Fruit fly (Drosophila melanogaster) whole organism, prepupa: ENCODE measurements around the gene CG13069.

ENCODE experiments used
- Blimp-1 ChIP-seq: fragments of 200-800 bp; sonication (Bioruptor generic); optimal IDR thresholded peaks from 3 replicates; lab custom pipeline; 2017; ENCODE audit warnings: missing biosample characterization, missing genetic modification characterization, mild to moderate bottlenecking, moderate library complexity, missing genetic modification reagents
- CG10631 ChIP-seq: fragments of 200-800 bp; sonication (Bioruptor generic); optimal IDR thresholded peaks from 2 replicates; lab custom pipeline; 2016; ENCODE audit warnings: missing biosample characterization, missing genetic modification characterization
- CG10669 ChIP-seq: fragments of 200-800 bp; sonication (Bioruptor generic); optimal IDR thresholded peaks from 3 replicates; lab custom pipeline; 2018; ENCODE audit warnings: missing biosample characterization, mild to moderate bottlenecking, missing genetic modification characterization, moderate library complexity
- CG11762 ChIP-seq: fragments of 200-800 bp; sonication (Bioruptor generic); optimal IDR thresholded peaks from 3 replicates; lab custom pipeline; 2016; ENCODE audit warnings: missing biosample characterization, missing genetic modification characterization; ENCODE audit not compliant: insufficient read depth
- CG11902 ChIP-seq: fragments of 200-800 bp; sonication (Bioruptor generic); optimal IDR thresholded peaks from 3 replicates; lab custom pipeline; 2016; ENCODE audit warnings: missing biosample characterization, missing genetic modification characterization
- CG1621 ChIP-seq: fragments of 200-800 bp; sonication (Bioruptor generic); optimal IDR thresholded peaks from 3 replicates; lab custom pipeline; 2018; ENCODE audit warnings: missing biosample characterization, mild to moderate bottlenecking, missing genetic modification characterization
- CG16779 ChIP-seq: fragments of 200-800 bp; sonication (Bioruptor generic); optimal IDR thresholded peaks from 3 replicates; lab custom pipeline; 2017; ENCODE audit warnings: missing biosample characterization, mild to moderate bottlenecking, missing genetic modification characterization
- CG31627 ChIP-seq: fragments of 200-800 bp; sonication (Bioruptor generic); optimal IDR thresholded peaks from 3 replicates; lab custom pipeline; 2016; ENCODE audit warnings: missing biosample characterization, missing genetic modification characterization
- CG34406 ChIP-seq: fragments of 200-800 bp; sonication (Bioruptor generic); optimal IDR thresholded peaks from 3 replicates; lab custom pipeline; 2016; ENCODE audit warnings: missing biosample characterization, missing genetic modification characterization
- CG3919 ChIP-seq: fragments of 200-800 bp; sonication (Bioruptor generic); optimal IDR thresholded peaks from 3 replicates; lab custom pipeline; 2016; ENCODE audit warnings: missing biosample characterization, missing genetic modification characterization
- CG4318 ChIP-seq: fragments of 200-800 bp; sonication (Bioruptor generic); optimal IDR thresholded peaks from 3 replicates; lab custom pipeline; 2017; ENCODE audit warnings: missing biosample characterization, mild to moderate bottlenecking, missing genetic modification characterization
- CG6163 ChIP-seq: fragments of 200-800 bp; sonication (Bioruptor generic); IDR thresholded peaks from 3 replicates; pipeline ENCODE4 v1.3.6; 2022; ENCODE audit warnings: missing biosample characterization, missing genetic modification characterization
- CG6276 ChIP-seq: fragments of 200-800 bp; sonication (Bioruptor generic); optimal IDR thresholded peaks from 2 replicates; lab custom pipeline; 2017; ENCODE audit warnings: missing biosample characterization, mild to moderate bottlenecking, missing genetic modification characterization
- CG6792 ChIP-seq: fragments of 200-800 bp; sonication (Bioruptor generic); optimal IDR thresholded peaks from 3 replicates; lab custom pipeline; 2016; ENCODE audit warnings: missing biosample characterization, missing genetic modification characterization
- CG6854 ChIP-seq: fragments of 200-800 bp; sonication (Bioruptor generic); optimal IDR thresholded peaks from 2 replicates; lab custom pipeline; 2017; ENCODE audit warnings: missing biosample characterization, mild to moderate bottlenecking, missing genetic modification characterization
- CG7368 ChIP-seq: fragments of 200-800 bp; sonication (Bioruptor generic); optimal IDR thresholded peaks from 3 replicates; lab custom pipeline; 2016; ENCODE audit warnings: missing biosample characterization, missing genetic modification characterization
- Eip75B ChIP-seq: fragments of 200-800 bp; sonication (Bioruptor generic); optimal IDR thresholded peaks from 3 replicates; lab custom pipeline; 2016; ENCODE audit warnings: missing biosample characterization, missing genetic modification characterization
- Ets21C ChIP-seq: fragments of 200-800 bp; sonication (Bioruptor generic); optimal IDR thresholded peaks from 3 replicates; lab custom pipeline; 2016; ENCODE audit warnings: missing biosample characterization, missing genetic modification characterization
- Hr4 ChIP-seq: fragments of 200-800 bp; sonication (Bioruptor generic); optimal IDR thresholded peaks from 3 replicates; lab custom pipeline; 2016; ENCODE audit warnings: missing biosample characterization, missing genetic modification characterization
- Met ChIP-seq: fragments of 200-800 bp; sonication (Bioruptor generic); optimal IDR thresholded peaks from 3 replicates; lab custom pipeline; 2016; ENCODE audit warnings: missing biosample characterization, missing genetic modification characterization
- OdsH ChIP-seq: fragments of 200-800 bp; sonication (Bioruptor generic); optimal IDR thresholded peaks from 3 replicates; lab custom pipeline; 2016; ENCODE audit warnings: missing biosample characterization, missing genetic modification characterization
- Smox ChIP-seq: fragments of 200-800 bp; sonication (Bioruptor generic); optimal IDR thresholded peaks from 3 replicates; lab custom pipeline; 2016; ENCODE audit warnings: missing biosample characterization, missing genetic modification characterization
- Sox15 ChIP-seq: fragments of 200-800 bp; sonication (Bioruptor generic); optimal IDR thresholded peaks from 3 replicates; lab custom pipeline; 2016; ENCODE audit warnings: missing biosample characterization, missing genetic modification characterization
- achi ChIP-seq: fragments of 200-800 bp; sonication (Bioruptor generic); optimal IDR thresholded peaks from 3 replicates; lab custom pipeline; 2016; ENCODE audit warnings: missing biosample characterization, missing genetic modification characterization
- dsx ChIP-seq: fragments of 200-800 bp; optimal IDR thresholded peaks from 3 replicates; lab custom pipeline; 2019; ENCODE audit warnings: missing biosample characterization, mild to moderate bottlenecking, missing genetic modification characterization, moderate library complexity; ENCODE audit not compliant: poor library complexity, severe bottlenecking
- eg ChIP-seq: fragments of 200-800 bp; sonication (Bioruptor generic); IDR thresholded peaks from 3 replicates; pipeline ENCODE4 v1.3.6; 2022; ENCODE audit warnings: missing biosample characterization, missing genetic modification characterization
- fkh ChIP-seq: fragments of 200-800 bp; sonication (Bioruptor generic); optimal IDR thresholded peaks from 3 replicates; lab custom pipeline; 2017; ENCODE audit warnings: missing biosample characterization, mild to moderate bottlenecking, missing genetic modification characterization, moderate library complexity
- lz ChIP-seq: fragments of 200-800 bp; sonication (Bioruptor generic); optimal IDR thresholded peaks from 3 replicates; lab custom pipeline; 2016; ENCODE audit warnings: missing biosample characterization, missing genetic modification characterization
- pdm3 ChIP-seq: fragments of 200-800 bp; sonication (Bioruptor generic); optimal IDR thresholded peaks from 3 replicates; lab custom pipeline; 2016; ENCODE audit warnings: missing biosample characterization, missing genetic modification characterization
- spab ChIP-seq: fragments of 200-800 bp; sonication (Bioruptor generic); optimal IDR thresholded peaks from 2 replicates; lab custom pipeline; 2017; ENCODE audit warnings: missing biosample characterization, mild to moderate bottlenecking, missing genetic modification characterization, missing genetic modification reagents
- vri ChIP-seq: fragments of 200-800 bp; sonication (Bioruptor generic); optimal IDR thresholded peaks from 3 replicates; lab custom pipeline; 2016; ENCODE audit warnings: missing biosample characterization, mild to moderate bottlenecking, missing genetic modification characterization

The CG13069 gene

dm6 chr3L:16289067-16289466 lies 23.9 kb downstream of the CG13069 start (continued):
- TF ChIP-seq Smox: no peak
- 0 out of 3 replicates have a peak, but pooled peaks have one; percentile 45 for TF ChIP-seq CG6163 (GFP tag; lab: Robert Waterston, UW)
- TF ChIP-seq CG7368 (GFP tag; lab: Kevin White, UChicago): no peak
- TF ChIP-seq Hr4 (GFP tag; lab: Kevin White, UChicago): peak; percentile 18
- peak; percentile 15 for TF ChIP-seq CG11762 (GFP tag; lab: Kevin White, UChicago)
- TF ChIP-seq CG31627: no peak
- no peak for TF ChIP-seq Blimp-1 (GFP tag; lab: Kevin White, UChicago)
- no peak for TF ChIP-seq CG6792 (GFP tag; lab: Kevin White, UChicago)
- no peak for TF ChIP-seq CG4318 (GFP tag; lab: Kevin White, UChicago)
- no peak for TF ChIP-seq CG11902 (GFP tag; lab: Kevin White, UChicago)
- TF ChIP-seq CG10669 (GFP tag; lab: Kevin White, UChicago): peak; percentile 4
- peak; percentile 14; the same call in 1 of the 3 replicates for TF ChIP-seq eg (GFP tag; lab: Robert Waterston, UW)
- TF ChIP-seq pdm3: peak; percentile 10

dm6 chr3L:16290850-16291249 lies 25.7 kb downstream of the CG13069 start, which contains the start of gene CG13045:
TSS of gene CG13045 (minus strand) at chr3L:16290950.
- TF ChIP-seq Ets21C (GFP tag; lab: Kevin White, UChicago): no peak
- TF ChIP-seq CG10669 (GFP tag; lab: Kevin White, UChicago): no peak
- no peak for TF ChIP-seq vri (GFP tag; lab: Kevin White, UChicago)
- TF ChIP-seq CG10631: no peak
- TF ChIP-seq CG34406: no peak
- TF ChIP-seq CG11762 (GFP tag; lab: Kevin White, UChicago): no peak
- no peak for TF ChIP-seq lz (GFP tag; lab: Kevin White, UChicago)
- no peak for TF ChIP-seq CG7368 (GFP tag; lab: Kevin White, UChicago)
- no peak for TF ChIP-seq Eip75B (GFP tag; lab: Kevin White, UChicago)
- TF ChIP-seq CG3919 (GFP tag; lab: Kevin White, UChicago): no peak
- TF ChIP-seq dsx (GFP tag; lab: Kevin White, UChicago): no peak
- no peak for TF ChIP-seq Sox15 (GFP tag; lab: Kevin White, UChicago)
- no peak for TF ChIP-seq achi (GFP tag; lab: Kevin White, UChicago)
- TF ChIP-seq CG1621 (tag; lab: Kevin White, UChicago): no peak
- no peak for TF ChIP-seq eg (GFP tag; lab: Robert Waterston, UW)
- TF ChIP-seq CG6792 (GFP tag; lab: Kevin White, UChicago): no peak
- no peak for TF ChIP-seq CG6854 (GFP tag; lab: Kevin White, UChicago)
- no peak for TF ChIP-seq Smox

dm6 chr3L:16291678-16292077 lies 26.5 kb downstream of the CG13069 start:
- TF ChIP-seq CG3919 (GFP tag; lab: Kevin White, UChicago) (peak; percentile 22), OdsH (no peak), CG6163 (GFP tag; lab: Robert Waterston, UW) (0 out of 3 replicates have a peak, but pooled peaks have one; percentile 30), vri (GFP tag; lab: Kevin White, UChicago) (no peak), CG6792 (GFP tag; lab: Kevin White, UChicago) (no peak)

- TF ChIP-seq CG6854 (GFP tag; lab: Kevin White, UChicago) (no peak), CG6276 (GFP tag; lab: Kevin White, UChicago) (no peak), CG11762 (GFP tag; lab: Kevin White, UChicago) (no peak), CG7368 (GFP tag; lab: Kevin White, UChicago) (no peak), fkh (GFP tag; lab: Kevin White, UChicago) (no peak), Blimp-1 (GFP tag; lab: Kevin White, UChicago) (no peak), spab (GFP tag; lab: Kevin White, UChicago) (no peak), vri (GFP tag; lab: Kevin White, UChicago) (no peak), pdm3 (no peak), CG11902 (GFP tag; lab: Kevin White, UChicago) (no peak), Sox15 (GFP tag; lab: Kevin White, UChicago) (no peak), CG16779 (no peak), CG31627 (no peak), Met (GFP tag; lab: Kevin White, UChicago) (no peak), OdsH (no peak)
- TF ChIP-seq, all 60 proteins: peak for 0
Measured at dm6 chr3L:16295447-16295846, 30.3 kb downstream of the CG13069 start, which contains the start of gene CG4962. TSS of gene CG4962 (minus strand) at chr3L:16295547.
